Worm (Caenorhabditis elegans) whole organism, L1 larva: Measurements from ENCODE around the gene dct-15.

ENCODE experiments used
- alr-1 ChIP-seq: fragments of 200-800 bp; sonication (Bioruptor generic); optimal IDR thresholded peaks from 2 replicates; lab custom pipeline; 2018; ENCODE audit warnings: borderline replicate concordance, mild to moderate bottlenecking, missing genetic modification characterization, missing compliant biosample characterization
- ceh-63 ChIP-seq: fragments of 200-800 bp; sonication (Bioruptor generic); optimal IDR thresholded peaks from 2 replicates; lab custom pipeline; 2018; ENCODE audit warnings: mild to moderate bottlenecking, missing genetic modification characterization, missing compliant biosample characterization
- ceh-90 ChIP-seq: sonication (generic microtip); optimal IDR thresholded peaks from 2 replicates; lab custom pipeline; 2016; ENCODE audit warnings: missing genetic modification characterization, missing compliant biosample characterization
- egl-27 ChIP-seq, 2 experiments: fragments of 150-350 bp in 1 of 2; sonication (generic microtip); optimal IDR thresholded peaks; 3 replicates each; lab custom pipeline; 2017 to 2018; ENCODE audit warnings: missing biosample characterization in 2 of 2, missing genetic modification characterization in 2 of 2, missing genetic modification reagents in 2 of 2
- mep-1 ChIP-seq: fragments of 150-350 bp; optimal IDR thresholded peaks from 2 replicates; lab custom pipeline; 2014; ENCODE audit warnings: missing biosample characterization, missing genetic modification characterization
- nhr-11 ChIP-seq: fragments of 150-350 bp; optimal IDR thresholded peaks from 2 replicates; lab custom pipeline; 2014; ENCODE audit warnings: missing biosample characterization, missing genetic modification characterization
- nhr-28 ChIP-seq: fragments of 150-350 bp; optimal IDR thresholded peaks from 2 replicates; lab custom pipeline; 2014; ENCODE audit warnings: missing biosample characterization, missing genetic modification characterization
- pax-3 ChIP-seq: fragments of 200-800 bp; sonication (Bioruptor generic); optimal IDR thresholded peaks from 2 replicates; lab custom pipeline; 2018; ENCODE audit warnings: mild to moderate bottlenecking, missing genetic modification characterization, moderate library complexity, missing compliant biosample characterization
- snpc-4 ChIP-seq: fragments of 150-350 bp; optimal IDR thresholded peaks from 2 replicates; lab custom pipeline; 2014; ENCODE audit warnings: missing biosample characterization, missing genetic modification characterization
- unc-62 ChIP-seq: fragments of 150-350 bp; optimal IDR thresholded peaks from 2 replicates; lab custom pipeline; 2014; ENCODE audit warnings: missing biosample characterization, missing genetic modification reagents, missing genetic modification characterization
- vab-15 ChIP-seq: sonication (generic microtip); optimal IDR thresholded peaks from 2 replicates; lab custom pipeline; 2017; ENCODE audit warnings: missing genotype, mild to moderate bottlenecking, missing genetic modification characterization, missing compliant biosample characterization
- ztf-11 ChIP-seq, 2 experiments: sonication (generic microtip); optimal IDR thresholded peaks; 2 replicates each; lab custom pipeline; 2016 to 2017; ENCODE audit warnings: missing genetic modification characterization in 2 of 2, missing biosample characterization in 1 of 2, missing compliant biosample characterization in 1 of 2

- TF ChIP-seq egl-27 (tag; optimal IDR thresholded peaks at IDR 0.05; lab: Kevin White, UChicago) (no peak), nhr-11 (tag; lab: Kevin White, UChicago) (no peak), snpc-4 (tag; lab: Kevin White, UChicago) (no peak), alr-1 (no peak), mep-1 (tag; lab: Kevin White, UChicago) (no peak), vab-15 (tag; lab: Kevin White, UChicago) (no peak), unc-62 (GFP tag; lab: Kevin White, UChicago) (no peak), ceh-63 (GFP tag; lab: Kevin White, UChicago) (no peak), nhr-28 (tag; lab: Kevin White, UChicago) (no peak), ztf-11 (tag; optimal IDR thresholded peaks at IDR 0.05; lab: Kevin White, UChicago) (no peak), pax-3 (tag; lab: Kevin White, UChicago) (no peak), ceh-90 (tag; lab: Kevin White, UChicago) (no peak)
These were observed 14.0 kb downstream of the dct-15 start, which contains the start of gene pis-1 for ce11 chrIV:9796494-9796893.
